Fruit fly (Drosophila melanogaster): ENCODE measurements around the gene CG31933.

Gene CG31933

dm6 chr2L:1837717-1838368 lies 14.7 kb upstream of the CG31933 start (continued):
- TF ChIP-seq CG7928 (GFP tag; optimal IDR thresholded peaks at IDR 0.05) (no peak), CG10979 (tag; optimal IDR thresholded peaks at IDR 0.05) (no peak), pros (GFP tag; optimal IDR thresholded peaks at IDR 0.05) (no peak), CG9797 (GFP tag; optimal IDR thresholded peaks at IDR 0.05) (no peak), CG18262 (tag; optimal IDR thresholded peaks at IDR 0.05) (no peak), nau (GFP tag; optimal IDR thresholded peaks at IDR 0.05) (no peak), CG31224 (GFP tag; IDR thresholded peaks at IDR 0.05) (no peak), CG1647 (GFP tag; optimal IDR thresholded peaks at IDR 0.05) (no peak), Dbx (GFP tag; IDR thresholded peaks at IDR 0.05) (peak; percentile 56; the same call in 2 of the 3 replicates), Bdp1 (GFP tag; optimal IDR thresholded peaks at IDR 0.05) (no peak), Mes4 (GFP tag; optimal IDR thresholded peaks at IDR 0.05) (no peak), wek (GFP tag; optimal IDR thresholded peaks at IDR 0.05) (no peak), TFAM (GFP tag; optimal IDR thresholded peaks at IDR 0.05) (no peak), Bgb (GFP tag; IDR thresholded peaks at IDR 0.05; ENCODE audit: partially characterized antibody) (no peak), CG8290 (GFP tag; optimal IDR thresholded peaks at IDR 0.05) (no peak), CG8290 (tag; optimal IDR thresholded peaks at IDR 0.05) (peak in 1 of 2 experiments; percentile 73), CG15011 (GFP tag; optimal IDR thresholded peaks at IDR 0.05) (peak; percentile 0), CG2120 (GFP tag; optimal IDR thresholded peaks at IDR 0.05) (peak; percentile 48), Atf6 (GFP tag; IDR thresholded peaks at IDR 0.05) (peak; percentile 44; the same call in 1 of the 2 replicates), Antp (GFP tag; optimal IDR thresholded peaks at IDR 0.05) (peak; percentile 54), ase (GFP tag; IDR thresholded peaks at IDR 0.05) (no peak), ERR (GFP tag; optimal IDR thresholded peaks at IDR 0.05) (no peak), chm (GFP tag; IDR thresholded peaks at IDR 0.05) (no peak; the same call in 1 of the 2 replicates), CG2116 (GFP tag; optimal IDR thresholded peaks at IDR 0.05) (no peak), nerfin-1 (tag; optimal IDR thresholded peaks at IDR 0.05) (no peak), Oli (tag; optimal IDR thresholded peaks at IDR 0.05) (peak; percentile 48), CG2875 (GFP tag; optimal IDR thresholded peaks at IDR 0.05) (no peak), hth (optimal IDR thresholded peaks at IDR 0.05) (no peak), CG3995 (GFP tag; optimal IDR thresholded peaks at IDR 0.05) (no peak), ci (GFP tag; IDR thresholded peaks at IDR 0.05) (peak; percentile 70; the same call in 2 of the 3 replicates), slbo (GFP tag; IDR thresholded peaks at IDR 0.05) (peak; percentile 53), odd (GFP tag; optimal IDR thresholded peaks at IDR 0.05) (no peak), bsh (GFP tag; optimal IDR thresholded peaks at IDR 0.05) (no peak), chn (GFP tag; optimal IDR thresholded peaks at IDR 0.05) (no peak), ara (GFP tag; IDR thresholded peaks at IDR 0.05) (no peak), Ada2b (GFP tag; IDR thresholded peaks at IDR 0.05) (peak; percentile 59; the same call in 1 of the 2 replicates), CG15514 (GFP tag; optimal IDR thresholded peaks at IDR 0.05) (peak; percentile 39), Fer2 (tag; optimal IDR thresholded peaks at IDR 0.05) (no peak), CG14014 (GFP tag; IDR thresholded peaks at IDR 0.05) (0 out of 2 replicates have a peak, but pooled peaks have one; percentile 24), slp2 (GFP tag; optimal IDR thresholded peaks at IDR 0.05) (no peak), fd96Cb (tag; optimal IDR thresholded peaks at IDR 0.05) (no peak), tap (tag; optimal IDR thresholded peaks at IDR 0.05) (peak; percentile 29), Hmr (GFP tag; optimal IDR thresholded peaks at IDR 0.05) (peak; percentile 71), NC2β (GFP tag; optimal IDR thresholded peaks at IDR 0.05) (no peak), zfh2 (GFP tag; optimal IDR thresholded peaks at IDR 0.05) (no peak), en (GFP tag; optimal IDR thresholded peaks at IDR 0.05) (no peak), CG7987 (GFP tag; optimal IDR thresholded peaks at IDR 0.05) (no peak), CG33213 (GFP tag; optimal IDR thresholded peaks at IDR 0.05) (no peak), Mrtf (GFP tag; IDR thresholded peaks at IDR 0.05) (peak; percentile 45; the same call in 1 of the 3 replicates), Asciz (GFP tag; optimal IDR thresholded peaks at IDR 0.05) (no peak), sd (tag; optimal IDR thresholded peaks at IDR 0.05) (no peak)
